Fruit fly (Drosophila melanogaster) whole organism, wandering third instar larva: ENCODE data around the gene CG4218.

Experiments used
- GATAd ChIP-seq: sonication (Bioruptor generic); optimal IDR thresholded peaks from 2 replicates; lab custom pipeline; 2016; ENCODE audit warnings: missing biosample characterization, missing genetic modification characterization
- dmrt93B ChIP-seq: fragments of 200-800 bp; sonication (Bioruptor generic); optimal IDR thresholded peaks from 2 replicates; lab custom pipeline; 2018; ENCODE audit warnings: missing biosample characterization, mild to moderate bottlenecking, missing genetic modification characterization

DNA sequence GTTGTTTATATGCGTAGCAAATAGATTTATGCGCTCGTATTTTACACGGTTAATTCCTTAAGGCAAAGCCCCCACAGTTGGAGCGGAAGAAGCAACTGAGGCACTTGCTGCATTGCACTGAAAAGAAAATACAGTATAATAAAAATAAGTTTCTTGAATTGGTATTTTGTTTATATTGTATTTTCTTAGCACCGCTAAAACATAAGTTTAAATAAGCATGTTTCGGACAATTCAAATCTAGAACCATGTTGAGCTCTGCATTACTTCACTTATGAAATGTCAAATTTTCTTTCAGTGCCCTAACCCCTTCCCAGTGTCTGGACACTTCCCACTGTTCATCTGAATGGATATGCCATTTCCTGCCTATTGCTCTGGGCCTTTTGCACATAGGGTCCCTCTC is 25.9 kb upstream of the CG4218 start:
- TF ChIP-seq GATAd (GFP tag; lab: Kevin White, UChicago): no peak
- no peak for TF ChIP-seq dmrt93B (GFP tag; lab: Kevin White, UChicago)
